Fruit fly (Drosophila melanogaster) whole organism, embryonic: ENCODE results near the gene Ctns.
A peak's percentile ranks its signal among the peaks of the same experiment; 100 is the strongest.

ENCODE experiments used
- Abd-B ChIP-seq: fragments of 200-800 bp; sonication (Bioruptor generic); optimal IDR thresholded peaks from 2 replicates; lab custom pipeline; 2018; ENCODE audit warnings: missing biosample characterization, mild to moderate bottlenecking, missing genetic modification characterization, moderate library complexity
- Adf1 ChIP-seq: fragments of 200-800 bp; sonication (Bioruptor generic); IDR thresholded peaks from 2 replicates; pipeline ENCODE4 v1.3.6; 2022; ENCODE audit warnings: missing biosample characterization, missing genetic modification characterization
- C15 ChIP-seq: fragments of 200-800 bp; sonication (Bioruptor generic); IDR thresholded peaks from 3 replicates; pipeline ENCODE4 v1.3.6; 2022; ENCODE audit warnings: missing biosample characterization, missing genetic modification characterization
- CG10431 ChIP-seq: fragments of 200-800 bp; sonication (Bioruptor generic); optimal IDR thresholded peaks from 3 replicates; lab custom pipeline; 2018; ENCODE audit warnings: missing biosample characterization, mild to moderate bottlenecking, missing genetic modification characterization
- CG10565 ChIP-seq: fragments of 200-800 bp; sonication (Bioruptor generic); optimal IDR thresholded peaks from 3 replicates; lab custom pipeline; 2016; ENCODE audit warnings: missing biosample characterization, mild to moderate bottlenecking, missing genetic modification characterization
- CG11504 ChIP-seq: fragments of 200-800 bp; sonication (Bioruptor generic); optimal IDR thresholded peaks from 3 replicates; lab custom pipeline; 2019; ENCODE audit warnings: missing biosample characterization, mild to moderate bottlenecking, missing genetic modification characterization, moderate library complexity
- CG12391 ChIP-seq: fragments of 200-800 bp; sonication (Bioruptor generic); optimal IDR thresholded peaks from 3 replicates; lab custom pipeline; 2018; ENCODE audit warnings: missing biosample characterization, mild to moderate bottlenecking, missing genetic modification characterization, moderate library complexity
- CG13424 ChIP-seq: fragments of 200-800 bp; sonication (Bioruptor generic); optimal IDR thresholded peaks from 2 replicates; lab custom pipeline; 2019; ENCODE audit warnings: missing biosample characterization, mild to moderate bottlenecking, missing genetic modification characterization, moderate library complexity
- CG1529 ChIP-seq: fragments of 200-800 bp; sonication (Bioruptor generic); optimal IDR thresholded peaks from 3 replicates; lab custom pipeline; 2018; ENCODE audit warnings: missing biosample characterization, missing genetic modification characterization
- CG16815 ChIP-seq: fragments of 200-800 bp; sonication (Bioruptor generic); optimal IDR thresholded peaks from 3 replicates; lab custom pipeline; 2017; ENCODE audit warnings: missing biosample characterization, mild to moderate bottlenecking, missing genetic modification characterization
- CG17612 ChIP-seq: fragments of 200-800 bp; sonication (Bioruptor generic); IDR thresholded peaks from 2 replicates; pipeline ENCODE4 v1.3.6; 2022; ENCODE audit warnings: missing biosample characterization, missing genetic modification characterization
- CG30403 ChIP-seq: fragments of 200-800 bp; sonication (Bioruptor generic); optimal IDR thresholded peaks from 3 replicates; lab custom pipeline; 2016; ENCODE audit warnings: missing biosample characterization, missing genetic modification characterization
- CG4730 ChIP-seq: fragments of 200-800 bp; sonication (Bioruptor generic); IDR thresholded peaks from 2 replicates; pipeline ENCODE4 v1.3.6; 2022; ENCODE audit warnings: missing biosample characterization, missing genetic modification characterization
- CG6683 ChIP-seq: fragments of 200-800 bp; sonication (Bioruptor generic); optimal IDR thresholded peaks from 2 replicates; lab custom pipeline; 2017; ENCODE audit warnings: missing biosample characterization, mild to moderate bottlenecking, missing genetic modification characterization, missing genetic modification reagents
- CG6765 ChIP-seq: fragments of 200-800 bp; sonication (Bioruptor generic); optimal IDR thresholded peaks from 3 replicates; lab custom pipeline; 2017; ENCODE audit warnings: missing biosample characterization, mild to moderate bottlenecking, missing genetic modification characterization
- CG7786 ChIP-seq: fragments of 200-800 bp; sonication (Bioruptor generic); optimal IDR thresholded peaks from 2 replicates; lab custom pipeline; 2016; ENCODE audit warnings: missing biosample characterization, missing genetic modification characterization
- CG8290 ChIP-seq, 3 experiments: fragments of 200-800 bp; sonication (Bioruptor generic); optimal IDR thresholded peaks; 2 replicates each; lab custom pipeline; 2016 to 2019; ENCODE audit warnings: missing biosample characterization in 3 of 3, missing genetic modification characterization in 3 of 3, mild to moderate bottlenecking in 2 of 3, moderate library complexity in 1 of 3
- CG8388 ChIP-seq: fragments of 200-800 bp; sonication (Bioruptor generic); optimal IDR thresholded peaks from 2 replicates; lab custom pipeline; 2019; ENCODE audit warnings: missing biosample characterization, mild to moderate bottlenecking, missing genetic modification characterization, moderate library complexity
- CG9437 ChIP-seq: fragments of 200-800 bp; sonication (Bioruptor generic); optimal IDR thresholded peaks from 2 replicates; lab custom pipeline; 2018; ENCODE audit warnings: missing biosample characterization, mild to moderate bottlenecking, missing genetic modification characterization
- D ChIP-seq, 2 experiments: fragments of 200-800 bp in 1 of 2; fragments of >200 bp in 1 of 2; sonication (Bioruptor generic) in 1 of 2; optimal IDR thresholded peaks; 2 replicates in 1 of 2; 3 replicates in 1 of 2; lab custom pipeline; 2017; ENCODE audit warnings: mild to moderate bottlenecking in 1 of 2, missing biosample characterization in 1 of 2, missing genetic modification characterization in 1 of 2, missing genetic modification reagents in 1 of 2
- D19A ChIP-seq: fragments of 200-800 bp; optimal IDR thresholded peaks from 3 replicates; lab custom pipeline; 2019; ENCODE audit warnings: missing biosample characterization, mild to moderate bottlenecking, missing genetic modification characterization, moderate library complexity
- Dad ChIP-seq: fragments of 200-800 bp; sonication (Bioruptor generic); optimal IDR thresholded peaks from 3 replicates; lab custom pipeline; 2016; ENCODE audit warnings: missing biosample characterization, missing genetic modification characterization
- Dbx ChIP-seq: fragments of 200-800 bp; sonication (Bioruptor generic); IDR thresholded peaks from 3 replicates; pipeline ENCODE4 v1.3.6; 2022; ENCODE audit warnings: missing biosample characterization, missing genetic modification characterization
- H15 ChIP-seq: fragments of 200-800 bp; sonication (Bioruptor generic); IDR thresholded peaks from 3 replicates; pipeline ENCODE4 v1.3.6; 2022; ENCODE audit warnings: missing biosample characterization, missing genetic modification characterization
- HLH54F ChIP-seq: fragments of 200-800 bp; sonication (Bioruptor generic); optimal IDR thresholded peaks from 3 replicates; lab custom pipeline; 2016; ENCODE audit warnings: missing biosample characterization, missing genetic modification characterization
- HmgZ ChIP-seq: fragments of 200-800 bp; sonication (Bioruptor generic); optimal IDR thresholded peaks from 2 replicates; lab custom pipeline; 2018; ENCODE audit warnings: missing biosample characterization, mild to moderate bottlenecking, missing genetic modification characterization
- Hsf ChIP-seq: fragments of 200-800 bp; sonication (Bioruptor generic); optimal IDR thresholded peaks from 3 replicates; lab custom pipeline; 2016; ENCODE audit warnings: missing biosample characterization, missing genetic modification characterization
- Med ChIP-seq: fragments of 200-800 bp; sonication (Bioruptor generic); peaks from one replicate; lab custom pipeline; 2016; ENCODE audit warnings: missing biosample characterization, missing genetic modification characterization, mild to moderate bottlenecking, inconsistent platforms, moderate library complexity
- Ptx1 ChIP-seq: fragments of 200-800 bp; sonication (Bioruptor generic); IDR thresholded peaks from 2 replicates; pipeline ENCODE4 v1.3.6; 2022; ENCODE audit warnings: missing biosample characterization, missing genetic modification characterization
- Xrp1 ChIP-seq: fragments of 200-800 bp; sonication (Bioruptor generic); IDR thresholded peaks from 2 replicates; pipeline ENCODE4 v1.3.6; 2022; ENCODE audit warnings: missing biosample characterization, missing genetic modification characterization
- cas ChIP-seq: fragments of 200-800 bp; sonication (Bioruptor generic); IDR thresholded peaks from 2 replicates; pipeline ENCODE4 v1.3.6; 2022; ENCODE audit warnings: missing biosample characterization, missing genetic modification characterization
- caup ChIP-seq: fragments of 200-800 bp; sonication (Bioruptor generic); optimal IDR thresholded peaks from 3 replicates; lab custom pipeline; 2017; ENCODE audit warnings: missing biosample characterization, mild to moderate bottlenecking, missing genetic modification characterization, moderate library complexity; ENCODE audit not compliant: severe bottlenecking
- croc ChIP-seq: fragments of 200-800 bp; sonication (Bioruptor generic); conservative IDR thresholded peaks from 3 replicates; pipeline ENCODE4 v1.3.6; 2022; ENCODE audit warnings: missing biosample characterization, missing genetic modification characterization
- crol ChIP-seq: fragments of 200-800 bp; sonication (Bioruptor generic); IDR thresholded peaks from 2 replicates; pipeline ENCODE4 v1.3.6; 2022; ENCODE audit warnings: missing biosample characterization, missing genetic modification characterization
- esg ChIP-seq: fragments of 200-800 bp; sonication (Bioruptor generic); conservative IDR thresholded peaks from 2 replicates; pipeline ENCODE4 v1.3.6; 2022; ENCODE audit warnings: missing biosample characterization, missing genetic modification characterization
- h ChIP-seq: fragments of >200 bp; optimal IDR thresholded peaks from 2 replicates; lab custom pipeline; 2017
- hbn ChIP-seq: fragments of 200-800 bp; sonication (Bioruptor generic); IDR thresholded peaks from 2 replicates; pipeline ENCODE4 v1.3.6; 2022; ENCODE audit warnings: missing biosample characterization, missing genetic modification characterization; ENCODE audit not compliant: partially characterized antibody
- hth ChIP-seq: fragments of >200 bp; optimal IDR thresholded peaks from 2 replicates; lab custom pipeline; 2017; ENCODE audit warnings: inconsistent platforms
- kah ChIP-seq: fragments of 200-800 bp; sonication (Bioruptor generic); optimal IDR thresholded peaks from 2 replicates; lab custom pipeline; 2018; ENCODE audit warnings: missing biosample characterization, mild to moderate bottlenecking, missing genetic modification characterization
- knrl ChIP-seq: fragments of 200-800 bp; sonication (Bioruptor generic); IDR thresholded peaks from 3 replicates; pipeline ENCODE4 v1.3.6; 2022; ENCODE audit warnings: missing biosample characterization, missing genetic modification characterization; ENCODE audit not compliant: partially characterized antibody
- maf-S ChIP-seq: fragments of 200-800 bp; sonication (Bioruptor generic); optimal IDR thresholded peaks from 2 replicates; lab custom pipeline; 2016; ENCODE audit warnings: missing biosample characterization, missing genetic modification characterization
- nau ChIP-seq: fragments of 200-800 bp; sonication (Bioruptor generic); optimal IDR thresholded peaks from 3 replicates; lab custom pipeline; 2017; ENCODE audit warnings: missing biosample characterization, mild to moderate bottlenecking, missing genetic modification characterization, missing genetic modification reagents
- nmo ChIP-seq: fragments of 200-800 bp; sonication (Bioruptor generic); optimal IDR thresholded peaks from 2 replicates; lab custom pipeline; 2018; ENCODE audit warnings: missing biosample characterization, mild to moderate bottlenecking, missing genetic modification characterization, moderate library complexity
- row ChIP-seq: fragments of 200-800 bp; sonication (Bioruptor generic); IDR thresholded peaks from 3 replicates; pipeline ENCODE4 v1.3.6; 2022; ENCODE audit warnings: missing biosample characterization, missing genetic modification characterization
- sd ChIP-seq: fragments of 200-800 bp; sonication (Bioruptor generic); optimal IDR thresholded peaks from 3 replicates; lab custom pipeline; 2018; ENCODE audit warnings: missing biosample characterization, mild to moderate bottlenecking, missing genetic modification characterization, moderate library complexity
- sens ChIP-seq: fragments of 200-800 bp; sonication (Bioruptor generic); peaks from one replicate; lab custom pipeline; 2016; ENCODE audit warnings: missing biosample characterization, missing genetic modification characterization
- slp2 ChIP-seq: fragments of 200-800 bp; sonication (Bioruptor generic); optimal IDR thresholded peaks from 2 replicates; lab custom pipeline; 2016; ENCODE audit warnings: missing biosample characterization, missing genetic modification characterization
- tin ChIP-seq: fragments of 200-800 bp; sonication (Bioruptor generic); optimal IDR thresholded peaks from 3 replicates; lab custom pipeline; 2016; ENCODE audit warnings: missing biosample characterization, missing genetic modification characterization
- ttk ChIP-seq: fragments of 200-800 bp; sonication (Bioruptor generic); IDR thresholded peaks from 2 replicates; pipeline ENCODE4 v2.1.2; 2022; ENCODE audit warnings: missing biosample characterization, missing genetic modification characterization
- tup ChIP-seq: fragments of 200-800 bp; sonication (Bioruptor generic); optimal IDR thresholded peaks from 2 replicates; lab custom pipeline; 2016; ENCODE audit warnings: missing biosample characterization, mild to moderate bottlenecking, missing genetic modification characterization, moderate library complexity

Gene Ctns

DNA sequence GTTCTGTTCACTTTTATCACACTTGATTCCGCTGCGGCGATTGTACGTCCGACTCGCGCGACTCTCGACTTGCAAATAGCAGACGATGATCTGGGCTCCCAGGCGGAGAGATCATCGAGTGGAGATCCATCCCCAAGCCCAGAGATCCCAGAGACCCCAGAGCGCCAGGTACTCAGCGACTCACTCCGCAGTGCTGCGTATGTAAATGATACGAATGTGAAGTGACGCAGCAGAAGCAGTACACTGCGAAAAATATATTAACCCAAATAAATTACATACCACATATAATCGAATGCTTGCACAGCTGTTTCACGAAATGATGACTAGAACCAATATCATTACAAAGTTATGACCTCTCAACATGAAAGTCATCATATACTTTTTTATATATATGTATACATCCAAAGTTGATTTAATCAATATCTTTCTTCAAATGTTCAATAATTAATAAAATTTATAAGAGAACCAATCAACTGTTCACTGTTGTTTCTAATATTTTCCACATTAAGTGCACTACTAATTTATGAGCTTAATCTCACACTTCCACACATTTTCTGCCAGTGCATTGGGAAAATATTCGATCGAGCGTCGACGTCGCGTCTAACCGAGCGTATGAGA, 8.6 kb upstream of the Ctns start, which contains the start of gene CG17111 (continued):
- TF ChIP-seq H15: no peak
- TF ChIP-seq ttk (GFP tag; lab: Robert Waterston, UW): 0 out of 2 replicates have a peak, but pooled peaks have one; percentile 35
- peak; percentile 46 for TF ChIP-seq CG12391 (tag; lab: Kevin White, UChicago)
- peak; percentile 75 for TF ChIP-seq sens (GFP tag; lab: Kevin White, UChicago)
- no peak for TF ChIP-seq Xrp1 (GFP tag; lab: Robert Waterston, UW)
- no peak for TF ChIP-seq HmgZ (tag; lab: Kevin White, UChicago)
- TF ChIP-seq CG8290 (GFP tag; optimal IDR thresholded peaks at IDR 0.05; lab: Kevin White, UChicago): no peak
- no peak for TF ChIP-seq CG8290 (tag; optimal IDR thresholded peaks at IDR 0.05; lab: Kevin White, UChicago)
- no peak for TF ChIP-seq CG10565 (GFP tag; lab: Kevin White, UChicago)
- no peak for TF ChIP-seq Dbx
- no peak for TF ChIP-seq cas (GFP tag; lab: Robert Waterston, UW)
- TF ChIP-seq CG1529 (GFP tag; lab: Kevin White, UChicago): no peak
- TF ChIP-seq tup (GFP tag; lab: Kevin White, UChicago): no peak
- no peak for TF ChIP-seq slp2
- TF ChIP-seq h (lab: Kevin White, UChicago): no peak
- no peak for TF ChIP-seq hbn (GFP tag; lab: Robert Waterston, UW)
- no peak for TF ChIP-seq nau
- no peak for TF ChIP-seq knrl
- TF ChIP-seq hth (lab: Kevin White, UChicago): no peak
- TF ChIP-seq CG9437 (GFP tag; lab: Kevin White, UChicago): peak; percentile 55
- no peak for TF ChIP-seq CG10431
- TF ChIP-seq CG8388: peak; percentile 42
- no peak for TF ChIP-seq C15
- TF ChIP-seq CG7786: no peak
- TF ChIP-seq sd: no peak
- peak; percentile 56 for TF ChIP-seq nmo (GFP tag; lab: Kevin White, UChicago)
- TF ChIP-seq CG6765 (GFP tag; lab: Kevin White, UChicago): no peak
- TF ChIP-seq tin (GFP tag; lab: Kevin White, UChicago): peak; percentile 27
- peak; percentile 24; the same call in 1 of the 2 replicates for TF ChIP-seq esg (GFP tag; lab: Robert Waterston, UW)
- TF ChIP-seq Adf1: no peak
- TF ChIP-seq CG17612 (GFP tag; lab: Robert Waterston, UW): no peak
- TF ChIP-seq kah: no peak
- TF ChIP-seq HLH54F (GFP tag; lab: Kevin White, UChicago): no peak
- peak; percentile 78 for TF ChIP-seq CG11504 (tag; lab: Kevin White, UChicago)
- no peak for TF ChIP-seq crol
- peak; percentile 57 for TF ChIP-seq CG30403
- TF ChIP-seq CG4730: 0 out of 2 replicates have a peak, but pooled peaks have one; percentile 5
- TF ChIP-seq croc (GFP tag; lab: Robert Waterston, UW): no peak
- no peak for TF ChIP-seq maf-S (GFP tag; lab: Kevin White, UChicago)
- peak; percentile 46 for TF ChIP-seq Ptx1 (GFP tag; lab: Robert Waterston, UW)
- TF ChIP-seq Med (GFP tag; lab: Kevin White, UChicago): peak; percentile 57
- no peak for TF ChIP-seq CG6683 (GFP tag; lab: Kevin White, UChicago)
- TF ChIP-seq Dad (GFP tag; lab: Kevin White, UChicago): no peak
- TF ChIP-seq D19A (tag; lab: Kevin White, UChicago): no peak
- peak; percentile 22 for TF ChIP-seq Abd-B (GFP tag; lab: Kevin White, UChicago)
- no peak for TF ChIP-seq CG16815
- TF ChIP-seq D (optimal IDR thresholded peaks at IDR 0.05; lab: Kevin White, UChicago): no peak
- peak; percentile 27 for TF ChIP-seq D (GFP tag; optimal IDR thresholded peaks at IDR 0.05; lab: Kevin White, UChicago)
- TF ChIP-seq Hsf (GFP tag; lab: Kevin White, UChicago): peak; percentile 18
- TF ChIP-seq CG13424 (tag; lab: Kevin White, UChicago): peak; percentile 54
- peak; percentile 48 for TF ChIP-seq row (GFP tag; lab: Robert Waterston, UW)
- peak; percentile 23 for TF ChIP-seq caup (GFP tag; lab: Kevin White, UChicago)
